Worm (Caenorhabditis elegans) whole organism, dauer: ENCODE data around the gene F32E10.5.

Source experiments
- unc-62 ChIP-seq: sonication (generic microtip); optimal IDR thresholded peaks from 2 replicates; lab custom pipeline; 2017; ENCODE audit warnings: missing biosample characterization, missing genetic modification reagents, missing genetic modification characterization

Gene F32E10.5

DNA sequence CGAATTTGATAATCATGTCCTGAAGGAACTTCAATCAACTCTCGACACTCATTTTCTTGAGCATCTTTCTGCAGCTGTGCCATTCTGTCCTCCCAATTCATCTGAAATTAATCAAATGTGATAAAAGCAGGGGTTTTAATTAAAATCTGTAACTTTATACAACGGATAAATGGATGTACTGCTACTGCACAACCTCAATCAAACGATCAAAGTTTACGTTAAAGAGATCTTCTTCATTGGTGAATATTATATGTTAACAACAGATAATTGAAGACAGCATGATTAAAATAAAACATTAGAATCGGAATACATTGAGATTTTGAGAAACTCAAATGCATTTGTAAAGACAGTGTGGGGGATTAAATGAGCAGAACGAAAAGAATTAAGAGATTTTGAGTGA lies at the start of gene F32E10.5:
F32E10.5 (minus strand) TSS at position 101 of the 400 bp plus-strand sequence.
- TF ChIP-seq unc-62 (GFP tag; lab: Kevin White, UChicago) = no peak

- no peak for TF ChIP-seq unc-62 (GFP tag; lab: Kevin White, UChicago)
These were observed 45.7 kb upstream of the F32E10.5 start for ce11 chrIV:7623868-7624267.

DNA sequence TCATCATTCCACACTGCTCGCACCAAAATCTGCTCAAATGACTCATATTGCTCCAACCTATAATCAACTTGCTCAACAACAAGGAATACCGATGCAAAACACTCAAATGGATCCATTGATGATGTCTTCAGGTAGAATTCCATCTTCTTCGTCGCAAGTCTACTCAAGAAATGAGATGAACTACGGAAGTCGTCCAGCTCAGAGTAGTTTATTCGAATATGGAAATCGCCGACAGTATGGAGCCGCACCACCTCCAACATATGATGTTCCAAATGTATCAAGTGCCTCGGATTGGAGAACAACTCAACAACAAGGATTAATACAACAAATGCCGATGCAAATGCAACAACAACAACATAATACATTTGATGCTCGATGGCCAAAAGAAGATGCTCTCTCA lies 44.9 kb upstream of the F32E10.5 start:
- TF ChIP-seq unc-62 (GFP tag; lab: Kevin White, UChicago) = no peak

ce11 chrIV:7620450-7620849 lies 42.3 kb upstream of the F32E10.5 start:
- no peak for TF ChIP-seq unc-62 (GFP tag; lab: Kevin White, UChicago)

ce11 chrIV:7619261-7619660 lies 41.1 kb upstream of the F32E10.5 start:
- no peak for TF ChIP-seq unc-62 (GFP tag; lab: Kevin White, UChicago)

DNA sequence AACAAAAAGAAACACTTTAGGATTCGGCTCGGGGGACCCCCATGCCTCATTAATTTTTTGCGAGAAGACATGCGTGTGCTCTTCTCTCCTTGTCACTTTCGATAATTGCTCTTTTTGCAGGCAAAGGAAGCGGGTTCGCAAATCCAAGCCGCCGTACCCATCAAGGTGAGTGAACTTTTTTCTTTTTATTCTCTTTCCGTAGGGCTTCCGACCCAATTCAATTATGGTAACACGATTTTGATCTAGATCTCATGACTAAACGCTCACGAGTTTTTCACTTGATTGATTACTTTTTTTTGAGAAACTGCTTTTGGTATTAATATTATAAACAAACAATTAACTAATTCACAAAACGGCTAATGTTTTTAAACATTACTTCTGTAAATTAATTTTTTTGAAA lies 34.3 kb upstream of the F32E10.5 start:
- TF ChIP-seq unc-62 (GFP tag; lab: Kevin White, UChicago) = no peak

- TF ChIP-seq unc-62 (GFP tag; lab: Kevin White, UChicago) = no peak
These were observed 33.2 kb upstream of the F32E10.5 start for ce11 chrIV:7611396-7611795.

DNA sequence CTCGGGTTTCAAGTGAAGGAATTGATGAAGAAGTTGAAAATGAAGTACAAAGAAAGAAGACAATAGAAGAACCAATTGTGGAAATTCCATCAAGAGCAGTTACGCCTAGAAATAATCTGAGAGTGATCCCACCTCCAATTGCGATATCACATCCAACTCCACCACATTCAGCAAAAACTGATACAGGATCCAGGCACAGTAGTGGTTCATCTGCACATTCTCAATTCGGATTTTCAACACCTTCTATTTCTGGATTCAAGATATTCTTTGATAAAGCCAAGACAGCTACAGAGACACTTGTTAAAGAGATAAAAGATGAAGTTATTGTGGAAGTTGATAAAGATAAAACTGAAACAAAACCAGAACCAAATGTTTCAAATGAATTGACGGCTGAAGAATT lies 29.9 kb upstream of the F32E10.5 start:
- no peak for TF ChIP-seq unc-62 (GFP tag; lab: Kevin White, UChicago)

ce11 chrIV:7605413-7605812 lies 27.2 kb upstream of the F32E10.5 start:
- no peak for TF ChIP-seq unc-62 (GFP tag; lab: Kevin White, UChicago)

- TF ChIP-seq unc-62 (GFP tag; lab: Kevin White, UChicago) = no peak
These were observed 10.4 kb upstream of the F32E10.5 start, which contains the start of gene cla-1 for ce11 chrIV:7588631-7589030. Gene cla-1, plus strand, starts transcription at chrIV:7588931.

- no peak for TF ChIP-seq unc-62 (GFP tag; lab: Kevin White, UChicago)
These were observed 8.8 kb upstream of the F32E10.5 start for ce11 chrIV:7586972-7587371.

- TF ChIP-seq unc-62 (GFP tag; lab: Kevin White, UChicago) = no peak
These were observed 7.2 kb upstream of the F32E10.5 start for ce11 chrIV:7585273-7585882.

DNA sequence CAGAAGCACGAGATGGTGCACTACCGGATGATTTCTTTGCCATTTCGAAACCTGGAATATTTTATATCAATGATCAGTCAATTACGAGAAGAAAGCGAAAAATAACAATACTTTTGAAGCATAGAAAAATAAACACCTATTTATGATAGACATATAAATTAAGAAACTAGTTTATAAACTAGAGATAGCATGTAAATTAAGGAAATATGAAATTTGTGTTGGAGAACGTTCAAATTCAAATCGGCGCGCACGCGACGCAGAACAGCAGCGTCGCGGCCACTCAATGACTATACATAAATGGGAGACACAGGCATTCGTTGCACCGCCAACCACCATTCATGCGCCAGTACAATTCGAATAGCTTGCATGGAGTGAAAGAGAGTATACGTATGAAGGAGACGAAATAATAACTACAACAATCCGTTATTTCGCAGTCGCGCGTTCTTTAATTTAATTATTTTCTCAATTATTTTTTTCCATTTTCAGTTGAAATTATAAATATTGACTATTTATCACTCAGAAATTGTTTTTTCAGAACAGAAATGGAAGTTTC lies 2.0 kb upstream of the F32E10.5 start, which contains the start of the genes cec-5 and nol-10:
cec-5 (minus strand) TSS at position 51 of the 553 bp plus-strand sequence.
nol-10 (plus strand) TSS at position 536 of the 553 bp plus-strand sequence.
- no peak for TF ChIP-seq unc-62 (GFP tag; lab: Kevin White, UChicago)

- no peak for TF ChIP-seq unc-62 (GFP tag; lab: Kevin White, UChicago)
These were observed 2.9 kb downstream of the F32E10.5 start, which contains the start of gene cec-4 for ce11 chrIV:7575147-7575768. Gene cec-4, plus strand, starts transcription at chrIV:7575718.

DNA sequence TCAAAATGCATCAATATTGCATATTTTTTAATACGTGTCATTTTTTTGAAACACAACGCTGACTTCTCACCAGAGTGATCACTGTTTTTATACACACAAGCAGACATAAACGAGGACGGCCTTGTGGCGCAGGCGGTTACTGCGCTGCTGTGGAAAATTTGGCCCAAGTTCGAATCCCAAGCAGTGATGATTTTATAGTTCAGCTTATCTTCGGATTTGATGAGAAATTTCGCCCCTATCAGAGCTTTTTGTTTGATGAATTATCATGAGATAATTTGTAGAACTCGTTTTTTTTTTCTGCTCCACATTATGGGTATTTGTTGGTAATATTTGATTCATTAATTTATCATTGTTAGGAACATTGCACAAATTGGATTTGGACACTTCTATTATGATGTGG lies 4.2 kb downstream of the F32E10.5 start:
- TF ChIP-seq unc-62 (GFP tag; lab: Kevin White, UChicago) = no peak

- TF ChIP-seq unc-62 (GFP tag; lab: Kevin White, UChicago) = no peak
These were observed 9.6 kb downstream of the F32E10.5 start, which contains the start of gene clec-180 for ce11 chrIV:7568593-7568992. Gene clec-180, plus strand, starts transcription at chrIV:7568893.
